Fruit fly (Drosophila melanogaster) whole organism, embryonic: ENCODE data around the gene CG32679.
A peak's percentile ranks its signal among the peaks of the same experiment; 100 is the strongest.

ENCODE experiments used
- Asciz ChIP-seq: fragments of 200-800 bp; sonication (Bioruptor generic); optimal IDR thresholded peaks from 2 replicates; lab custom pipeline; 2017; ENCODE audit warnings: missing biosample characterization, mild to moderate bottlenecking, missing genetic modification characterization, missing genetic modification reagents
- Atf6 ChIP-seq: fragments of 200-800 bp; sonication (Bioruptor generic); IDR thresholded peaks from 2 replicates; pipeline ENCODE4 v1.3.6; 2022; ENCODE audit warnings: missing biosample characterization, missing genetic modification characterization
- C15 ChIP-seq: fragments of 200-800 bp; sonication (Bioruptor generic); IDR thresholded peaks from 3 replicates; pipeline ENCODE4 v1.3.6; 2022; ENCODE audit warnings: missing biosample characterization, missing genetic modification characterization
- CG10321 ChIP-seq: fragments of 200-800 bp; sonication (Bioruptor generic); IDR thresholded peaks from 2 replicates; pipeline ENCODE4 v1.3.6; 2022; ENCODE audit warnings: missing biosample characterization, missing genetic modification characterization
- CG10462 ChIP-seq: fragments of 200-800 bp; sonication (Bioruptor generic); optimal IDR thresholded peaks from 2 replicates; lab custom pipeline; 2016; ENCODE audit warnings: missing biosample characterization, missing genetic modification characterization
- CG12071 ChIP-seq: fragments of 200-800 bp; sonication (Bioruptor generic); optimal IDR thresholded peaks from 3 replicates; lab custom pipeline; 2018; ENCODE audit warnings: missing biosample characterization, mild to moderate bottlenecking, missing genetic modification characterization
- CG12391 ChIP-seq: fragments of 200-800 bp; sonication (Bioruptor generic); optimal IDR thresholded peaks from 3 replicates; lab custom pipeline; 2018; ENCODE audit warnings: missing biosample characterization, mild to moderate bottlenecking, missing genetic modification characterization, moderate library complexity
- CG14014 ChIP-seq: fragments of 200-800 bp; sonication (Bioruptor generic); IDR thresholded peaks from 2 replicates; pipeline ENCODE4 v1.3.6; 2022; ENCODE audit warnings: missing biosample characterization, missing genetic modification characterization
- CG14050 ChIP-seq: fragments of 200-800 bp; sonication (Bioruptor generic); IDR thresholded peaks from 3 replicates; pipeline ENCODE4 v1.3.6; 2022; ENCODE audit warnings: missing biosample characterization, missing genetic modification characterization
- CG14441 ChIP-seq: fragments of 200-800 bp; sonication (Bioruptor generic); IDR thresholded peaks from 2 replicates; pipeline ENCODE4 v1.3.6; 2022; ENCODE audit warnings: missing biosample characterization, missing genetic modification characterization
- CG15514 ChIP-seq: fragments of 200-800 bp; sonication (Bioruptor generic); optimal IDR thresholded peaks from 3 replicates; lab custom pipeline; 2017; ENCODE audit warnings: missing biosample characterization, missing genetic modification characterization, mild to moderate bottlenecking, moderate library complexity, missing genetic modification reagents
- CG17186 ChIP-seq: fragments of 200-800 bp; sonication (Bioruptor generic); optimal IDR thresholded peaks from 3 replicates; lab custom pipeline; 2017; ENCODE audit warnings: missing biosample characterization, missing genetic modification reagents, missing genetic modification characterization
- CG17912 ChIP-seq: fragments of 200-800 bp; sonication (Bioruptor generic); optimal IDR thresholded peaks from 2 replicates; lab custom pipeline; 2018; ENCODE audit warnings: missing biosample characterization, mild to moderate bottlenecking, missing genetic modification characterization
- CG18262 ChIP-seq: fragments of 200-800 bp; optimal IDR thresholded peaks from 3 replicates; lab custom pipeline; 2019; ENCODE audit warnings: missing biosample characterization, mild to moderate bottlenecking, missing genetic modification characterization, moderate library complexity
- CG32532 ChIP-seq: fragments of 200-800 bp; sonication (Bioruptor generic); IDR thresholded peaks from 2 replicates; pipeline ENCODE4 v1.3.6; 2022; ENCODE audit warnings: missing biosample characterization, missing genetic modification characterization
- CG5953 ChIP-seq: fragments of 200-800 bp; sonication (Bioruptor generic); IDR thresholded peaks from 2 replicates; pipeline ENCODE4 v1.3.6; 2022; ENCODE audit warnings: missing biosample characterization, missing genetic modification characterization
- CG6272 ChIP-seq: fragments of 200-800 bp; sonication (Bioruptor generic); IDR thresholded peaks from 2 replicates; pipeline ENCODE4 v1.3.6; 2022; ENCODE audit warnings: missing biosample characterization, missing genetic modification characterization
- CG6689 ChIP-seq: fragments of 200-800 bp; sonication (Bioruptor generic); IDR thresholded peaks from 2 replicates; pipeline ENCODE4 v1.3.6; 2022; ENCODE audit warnings: missing biosample characterization, missing genetic modification characterization
- CG9215 ChIP-seq: fragments of 200-800 bp; sonication (Bioruptor generic); IDR thresholded peaks from 2 replicates; pipeline ENCODE4 v1.3.6; 2022; ENCODE audit warnings: missing biosample characterization, missing genetic modification characterization
- CG9609 ChIP-seq: fragments of 200-800 bp; sonication (Bioruptor generic); optimal IDR thresholded peaks from 3 replicates; lab custom pipeline; 2016; ENCODE audit warnings: missing biosample characterization, missing genetic modification characterization
- Drgx ChIP-seq: fragments of 200-800 bp; sonication (Bioruptor generic); IDR thresholded peaks from 2 replicates; pipeline ENCODE4 v1.3.6; 2022; ENCODE audit warnings: missing biosample characterization, missing genetic modification characterization
- E2f1 ChIP-seq: fragments of 200-800 bp; sonication (Bioruptor generic); IDR thresholded peaks from 2 replicates; pipeline ENCODE4 v1.3.6; 2022; ENCODE audit warnings: missing biosample characterization, missing genetic modification characterization
- Ets65A ChIP-seq: fragments of 200-800 bp; sonication (Bioruptor generic); peaks from one replicate; lab custom pipeline; 2016; ENCODE audit warnings: missing biosample characterization, missing genetic modification characterization
- Fer1 ChIP-seq: fragments of 200-800 bp; sonication (Bioruptor generic); optimal IDR thresholded peaks from 2 replicates; lab custom pipeline; 2017; ENCODE audit warnings: missing biosample characterization, mild to moderate bottlenecking, missing genetic modification characterization
- Fer3 ChIP-seq: fragments of 200-800 bp; sonication (Bioruptor generic); optimal IDR thresholded peaks from 2 replicates; lab custom pipeline; 2018; ENCODE audit warnings: missing biosample characterization, mild to moderate bottlenecking, missing genetic modification characterization, moderate library complexity
- Hmr ChIP-seq: fragments of 200-800 bp; sonication (Bioruptor generic); optimal IDR thresholded peaks from 3 replicates; lab custom pipeline; 2017; ENCODE audit warnings: mild to moderate bottlenecking, missing biosample characterization, missing genetic modification reagents, missing genetic modification characterization
- MBD-R2 ChIP-seq: fragments of 200-800 bp; sonication (Bioruptor generic); IDR thresholded peaks from 2 replicates; pipeline ENCODE4 v1.3.6; 2022; ENCODE audit warnings: missing biosample characterization, missing genetic modification characterization
- Mrtf ChIP-seq: fragments of 200-800 bp; sonication (Bioruptor generic); IDR thresholded peaks from 3 replicates; pipeline ENCODE4 v1.3.6; 2022; ENCODE audit warnings: missing biosample characterization, missing genetic modification characterization
- Ptx1 ChIP-seq: fragments of 200-800 bp; sonication (Bioruptor generic); IDR thresholded peaks from 2 replicates; pipeline ENCODE4 v1.3.6; 2022; ENCODE audit warnings: missing biosample characterization, missing genetic modification characterization
- Rfx ChIP-seq: fragments of 200-800 bp; sonication (Bioruptor generic); IDR thresholded peaks from 2 replicates; pipeline ENCODE4 v1.3.6; 2022; ENCODE audit warnings: missing biosample characterization, missing genetic modification characterization
- Sox102F ChIP-seq: fragments of 200-800 bp; sonication (Bioruptor generic); optimal IDR thresholded peaks from 2 replicates; lab custom pipeline; 2018; ENCODE audit warnings: missing biosample characterization, mild to moderate bottlenecking, missing genetic modification characterization, moderate library complexity
- Ssrp ChIP-seq: fragments of 200-800 bp; sonication (Bioruptor generic); optimal IDR thresholded peaks from 2 replicates; lab custom pipeline; 2018; ENCODE audit warnings: missing biosample characterization, mild to moderate bottlenecking, missing genetic modification characterization, moderate library complexity
- Trl ChIP-seq, 3 experiments: fragments of >200 bp in 2 of 3; fragments of 200-800 bp in 1 of 3; sonication (Bioruptor generic) in 1 of 3; optimal IDR thresholded peaks; 2 replicates in 1 of 3; 3 replicates in 2 of 3; lab custom pipeline; 2016 to 2017; ENCODE audit warnings: missing biosample characterization in 1 of 3, missing genetic modification characterization in 1 of 3
- bcd ChIP-seq: fragments of 200-800 bp; sonication (Bioruptor generic); optimal IDR thresholded peaks from 2 replicates; lab custom pipeline; 2017; ENCODE audit warnings: missing biosample characterization, mild to moderate bottlenecking, missing genetic modification characterization
- caup ChIP-seq: fragments of 200-800 bp; sonication (Bioruptor generic); optimal IDR thresholded peaks from 3 replicates; lab custom pipeline; 2017; ENCODE audit warnings: missing biosample characterization, mild to moderate bottlenecking, missing genetic modification characterization, moderate library complexity; ENCODE audit not compliant: severe bottlenecking
- chn ChIP-seq: fragments of 200-800 bp; sonication (Bioruptor generic); optimal IDR thresholded peaks from 2 replicates; lab custom pipeline; 2016; ENCODE audit warnings: missing biosample characterization, missing genetic modification characterization
- dmrt99B ChIP-seq: fragments of 200-800 bp; sonication (Bioruptor generic); optimal IDR thresholded peaks from 2 replicates; lab custom pipeline; 2018; ENCODE audit warnings: missing biosample characterization, mild to moderate bottlenecking, missing genetic modification characterization, moderate library complexity
- fd96Cb ChIP-seq: fragments of 200-800 bp; sonication (Bioruptor generic); optimal IDR thresholded peaks from 2 replicates; lab custom pipeline; 2018; ENCODE audit warnings: missing biosample characterization, mild to moderate bottlenecking, missing genetic modification characterization, moderate library complexity
- gem ChIP-seq: fragments of 200-800 bp; sonication (Bioruptor generic); optimal IDR thresholded peaks from 2 replicates; lab custom pipeline; 2019; ENCODE audit warnings: missing biosample characterization, mild to moderate bottlenecking, missing genetic modification characterization, moderate library complexity
- grau ChIP-seq: fragments of 200-800 bp; optimal IDR thresholded peaks from 3 replicates; lab custom pipeline; 2019; ENCODE audit warnings: missing biosample characterization, mild to moderate bottlenecking, missing genetic modification characterization, moderate library complexity
- gsb ChIP-seq: fragments of 200-800 bp; sonication (Bioruptor generic); IDR thresholded peaks from 2 replicates; pipeline ENCODE4 v1.3.6; 2022; ENCODE audit warnings: missing biosample characterization, missing genetic modification characterization
- kah ChIP-seq: fragments of 200-800 bp; sonication (Bioruptor generic); optimal IDR thresholded peaks from 2 replicates; lab custom pipeline; 2018; ENCODE audit warnings: missing biosample characterization, mild to moderate bottlenecking, missing genetic modification characterization
- lola ChIP-seq, 3 experiments: fragments of >200 bp in 2 of 3; fragments of 200-800 bp in 1 of 3; sonication (Bioruptor generic) in 1 of 3; optimal IDR thresholded peaks; 2 replicates each; lab custom pipeline; 2017 to 2019; ENCODE audit warnings: missing biosample characterization in 3 of 3, missing genetic modification characterization in 3 of 3, mild to moderate bottlenecking in 1 of 3, moderate library complexity in 1 of 3
- rib ChIP-seq: fragments of 200-800 bp; sonication (Bioruptor generic); IDR thresholded peaks from 2 replicates; pipeline ENCODE4 v1.3.6; 2022; ENCODE audit warnings: missing biosample characterization, missing genetic modification characterization
- row ChIP-seq: fragments of 200-800 bp; sonication (Bioruptor generic); IDR thresholded peaks from 3 replicates; pipeline ENCODE4 v1.3.6; 2022; ENCODE audit warnings: missing biosample characterization, missing genetic modification characterization
- slbo ChIP-seq: fragments of 200-800 bp; sonication (Bioruptor generic); IDR thresholded peaks from 2 replicates; pipeline ENCODE4 v1.3.6; 2022; ENCODE audit warnings: missing biosample characterization, missing genetic modification characterization
- sr ChIP-seq: fragments of 200-800 bp; sonication (Bioruptor generic); IDR thresholded peaks from 3 replicates; pipeline ENCODE4 v1.3.6; 2022; ENCODE audit warnings: missing biosample characterization, missing genetic modification characterization
- unpg ChIP-seq: fragments of 200-800 bp; sonication (Bioruptor generic); optimal IDR thresholded peaks from 3 replicates; lab custom pipeline; 2018; ENCODE audit warnings: missing biosample characterization, mild to moderate bottlenecking, missing genetic modification characterization, moderate library complexity
- wdn ChIP-seq: fragments of 200-800 bp; sonication (Bioruptor generic); IDR thresholded peaks from 2 replicates; pipeline ENCODE4 v1.3.6; 2022; ENCODE audit warnings: missing biosample characterization, missing genetic modification characterization
- zfh2 ChIP-seq: fragments of 200-800 bp; sonication (Bioruptor generic); optimal IDR thresholded peaks from 2 replicates; lab custom pipeline; 2016; ENCODE audit warnings: missing biosample characterization, missing genetic modification characterization

The CG32679 gene

dm6 chrX:10387672-10388071, 20.4 kb upstream of the CG32679 start (continued):
- TF ChIP-seq Sox102F, result peak; percentile 33
- peak; percentile 36; the same call in 1 of the 2 replicates for TF ChIP-seq CG9215
- no peak for TF ChIP-seq CG18262
- TF ChIP-seq Ptx1 (GFP tag; lab: Robert Waterston, UW), result peak; percentile 54
- TF ChIP-seq Fer1 (GFP tag; lab: Kevin White, UChicago), result peak; percentile 31
- peak; percentile 1 for TF ChIP-seq CG15514 (GFP tag; lab: Kevin White, UChicago)
- TF ChIP-seq unpg, result peak; percentile 38
- peak; percentile 54 for TF ChIP-seq CG14014 (GFP tag; lab: Robert Waterston, UW)
- no peak for TF ChIP-seq Trl (optimal IDR thresholded peaks at IDR 0.05; lab: Kevin White, UChicago)
- TF ChIP-seq Trl (GFP tag; optimal IDR thresholded peaks at IDR 0.05; lab: Kevin White, UChicago), result peak; percentile 12
- peak; percentile 75 for TF ChIP-seq CG32532 (GFP tag; lab: Robert Waterston, UW)
- no peak for TF ChIP-seq kah (GFP tag; lab: Kevin White, UChicago)
- peak; percentile 77 for TF ChIP-seq Rfx (GFP tag; lab: Robert Waterston, UW)
- 0 out of 2 replicates have a peak, but pooled peaks have one; percentile 36 for TF ChIP-seq CG5953
- TF ChIP-seq CG10462 (GFP tag; lab: Kevin White, UChicago), result no peak
- TF ChIP-seq CG6272 (GFP tag; lab: Robert Waterston, UW), result peak; percentile 28; the same call in 1 of the 2 replicates
- TF ChIP-seq sr (GFP tag; lab: Robert Waterston, UW), result peak; percentile 49; the same call in 1 of the 3 replicates
- TF ChIP-seq Atf6 (GFP tag; lab: Robert Waterston, UW), result peak; percentile 51; the same call in 1 of the 2 replicates
- TF ChIP-seq MBD-R2, result peak; percentile 35; the same call in 1 of the 2 replicates
- peak; percentile 78 for TF ChIP-seq grau (tag; lab: Kevin White, UChicago)
- no peak for TF ChIP-seq lola (GFP tag; optimal IDR thresholded peaks at IDR 0.05; lab: Kevin White, UChicago)
- TF ChIP-seq gem (tag; lab: Kevin White, UChicago), result peak; percentile 59
- TF ChIP-seq CG6689 (GFP tag; lab: Robert Waterston, UW), result 0 out of 2 replicates have a peak, but pooled peaks have one; percentile 23
- TF ChIP-seq Hmr (GFP tag; lab: Kevin White, UChicago), result peak; percentile 32
- TF ChIP-seq zfh2 (GFP tag; lab: Kevin White, UChicago), result peak; percentile 49
- no peak for TF ChIP-seq Asciz (GFP tag; lab: Kevin White, UChicago)
- TF ChIP-seq CG9609, result peak; percentile 21
- TF ChIP-seq Ssrp (tag; lab: Kevin White, UChicago), result no peak
- TF ChIP-seq slbo, result peak; percentile 76
- TF ChIP-seq CG12391 (tag; lab: Kevin White, UChicago), result peak; percentile 14
- TF ChIP-seq CG10321 (GFP tag; lab: Robert Waterston, UW), result no peak
- peak; percentile 48 for TF ChIP-seq dmrt99B (tag; lab: Kevin White, UChicago)
- TF ChIP-seq C15 (GFP tag; lab: Robert Waterston, UW), result 0 out of 3 replicates have a peak, but pooled peaks have one; percentile 41
- 0 out of 3 replicates have a peak, but pooled peaks have one; percentile 38 for TF ChIP-seq Mrtf (GFP tag; lab: Robert Waterston, UW)
- peak; percentile 21; the same call in 1 of the 3 replicates for TF ChIP-seq CG14050 (GFP tag; lab: Robert Waterston, UW)
- peak; percentile 56 for TF ChIP-seq CG14441 (GFP tag; lab: Robert Waterston, UW)
- TF ChIP-seq wdn (GFP tag; lab: Robert Waterston, UW), result peak; percentile 55; the same call in 1 of the 2 replicates
- TF ChIP-seq gsb (GFP tag; lab: Robert Waterston, UW), result peak; percentile 17; the same call in 1 of the 2 replicates
- TF ChIP-seq Fer3 (tag; lab: Kevin White, UChicago), result peak; percentile 47
- TF ChIP-seq fd96Cb (tag; lab: Kevin White, UChicago), result peak; percentile 7
- TF ChIP-seq CG12071, result peak; percentile 37
- peak; percentile 18 for TF ChIP-seq bcd
- peak; percentile 41 for TF ChIP-seq caup (GFP tag; lab: Kevin White, UChicago)
- TF ChIP-seq chn (GFP tag; lab: Kevin White, UChicago), result no peak
- no peak for TF ChIP-seq CG17912 (GFP tag; lab: Kevin White, UChicago)
- peak; percentile 23; the same call in 1 of the 2 replicates for TF ChIP-seq E2f1 (GFP tag; lab: Robert Waterston, UW)
- 0 out of 2 replicates have a peak, but pooled peaks have one; percentile 31 for TF ChIP-seq rib
- peak; percentile 94 for TF ChIP-seq Ets65A
- no peak for TF ChIP-seq CG17186 (GFP tag; lab: Kevin White, UChicago)
- peak; percentile 63 for TF ChIP-seq row
- TF ChIP-seq Drgx (GFP tag; lab: Robert Waterston, UW), result peak; percentile 15; the same call in 1 of the 2 replicates
